Worm (Caenorhabditis elegans) whole organism, L4 larva: ENCODE measurements around the gene F22B3.8.
A peak's percentile ranks its signal among the peaks of the same experiment; 100 is the strongest.

ENCODE experiments used
- F26F4.8 ChIP-seq: fragments of 200-800 bp; sonication (Bioruptor generic); conservative IDR thresholded peaks from 2 replicates; pipeline ENCODE4 v1.3.6; 2022; ENCODE audit warnings: missing genetic modification characterization, missing compliant biosample characterization
- F37D6.2 ChIP-seq: sonication (generic microtip); optimal IDR thresholded peaks from 2 replicates; lab custom pipeline; 2016; ENCODE audit warnings: mild to moderate bottlenecking, missing genetic modification characterization, missing compliant biosample characterization
- F44E2.7 ChIP-seq: fragments of 200-800 bp; sonication (Bioruptor generic); IDR thresholded peaks from 2 replicates; pipeline ENCODE4 v2.1.2; 2022; ENCODE audit warnings: missing genetic modification characterization, missing compliant biosample characterization
- R02D3.7 ChIP-seq: fragments of 150-350 bp; sonication (generic microtip); optimal IDR thresholded peaks from 3 replicates; lab custom pipeline; 2014; ENCODE audit warnings: missing biosample characterization, missing genetic modification characterization
- Y48G9A.11 ChIP-seq: fragments of 200-800 bp; sonication (Bioruptor generic); IDR thresholded peaks from 2 replicates; pipeline ENCODE4 v1.3.6; 2022; ENCODE audit warnings: missing genetic modification reagents, missing genetic modification characterization, missing compliant biosample characterization
- Y75B8A.6 ChIP-seq: fragments of 200-800 bp; sonication (Bioruptor generic); IDR thresholded peaks from 2 replicates; pipeline ENCODE4 v1.3.6; 2022; ENCODE audit warnings: missing genetic modification reagents, missing genetic modification characterization, missing compliant biosample characterization
- ZK337.2 ChIP-seq: fragments of 200-800 bp; sonication (Bioruptor generic); IDR thresholded peaks from 2 replicates; pipeline ENCODE4 v1.3.6; 2022; ENCODE audit warnings: missing genetic modification reagents, missing genetic modification characterization, missing compliant biosample characterization
- aha-1 ChIP-seq: fragments of 150-350 bp; peaks from one replicate; lab custom pipeline; 2014; ENCODE audit warnings: missing biosample characterization, missing genetic modification characterization
- ama-1 ChIP-seq: fragments of 150-350 bp; optimal IDR thresholded peaks from 2 replicates; lab custom pipeline; 2014; ENCODE audit warnings: inconsistent platforms, mixed read lengths
- ceh-20 ChIP-seq: fragments of 200-800 bp; sonication (Bioruptor generic); IDR thresholded peaks from 2 replicates; pipeline ENCODE4 v1.3.6; 2022; ENCODE audit warnings: missing genetic modification reagents, missing genetic modification characterization, missing compliant biosample characterization
- ceh-28 ChIP-seq: fragments of 150-350 bp; optimal IDR thresholded peaks from 2 replicates; lab custom pipeline; 2014; ENCODE audit warnings: missing biosample characterization, missing genetic modification reagents, missing genetic modification characterization
- ceh-44 ChIP-seq: fragments of 200-800 bp; sonication (Bioruptor generic); IDR thresholded peaks from 2 replicates; pipeline ENCODE4 v1.3.6; 2022; ENCODE audit warnings: missing genetic modification reagents, missing genetic modification characterization, missing compliant biosample characterization
- ceh-82 ChIP-seq: sonication (generic microtip); optimal IDR thresholded peaks from 2 replicates; lab custom pipeline; 2017; ENCODE audit warnings: missing biosample characterization, missing genetic modification characterization
- daf-16 ChIP-seq, 3 experiments: sonication (generic microtip); optimal IDR thresholded peaks; 2 replicates each; lab custom pipeline; 2016 to 2017; ENCODE audit warnings: missing genetic modification characterization in 3 of 3, missing genetic modification reagents in 3 of 3, mild to moderate bottlenecking in 2 of 3, missing compliant biosample characterization in 2 of 3, missing biosample characterization in 1 of 3, moderate library complexity in 1 of 3
- dmd-6 ChIP-seq: fragments of 200-800 bp; sonication (Bioruptor generic); IDR thresholded peaks from 2 replicates; pipeline ENCODE4 v1.3.6; 2022; ENCODE audit warnings: missing genetic modification reagents, missing genetic modification characterization, missing compliant biosample characterization
- dmd-8 ChIP-seq: fragments of 200-800 bp; sonication (Bioruptor generic); IDR thresholded peaks from 2 replicates; pipeline ENCODE4 v1.3.6; 2022; ENCODE audit warnings: missing genetic modification characterization, missing compliant biosample characterization
- dmd-9 ChIP-seq: fragments of 200-800 bp; sonication (Bioruptor generic); IDR thresholded peaks from 2 replicates; pipeline ENCODE4 v1.3.6; 2022; ENCODE audit warnings: missing genetic modification reagents, missing genetic modification characterization, missing compliant biosample characterization
- egl-27 ChIP-seq: sonication (generic microtip); optimal IDR thresholded peaks from 3 replicates; lab custom pipeline; 2017; ENCODE audit warnings: missing biosample characterization, missing genetic modification reagents, missing genetic modification characterization
- fkh-10 ChIP-seq: fragments of 150-350 bp; optimal IDR thresholded peaks from 2 replicates; lab custom pipeline; 2014; ENCODE audit warnings: missing biosample characterization, missing genetic modification reagents, missing genetic modification characterization
- fos-1 ChIP-seq: fragments of 150-350 bp; optimal IDR thresholded peaks from 2 replicates; lab custom pipeline; 2014; ENCODE audit warnings: missing biosample characterization, missing genetic modification characterization
- gei-8 ChIP-seq: fragments of 200-800 bp; sonication (Bioruptor generic); optimal IDR thresholded peaks from 2 replicates; lab custom pipeline; 2018; ENCODE audit warnings: mild to moderate bottlenecking, missing genetic modification characterization, missing compliant biosample characterization
- hmg-1.1 ChIP-seq: fragments of 200-800 bp; sonication (Bioruptor generic); IDR thresholded peaks from 2 replicates; pipeline ENCODE4 v1.3.6; 2022; ENCODE audit warnings: missing genetic modification reagents, missing genetic modification characterization, missing compliant biosample characterization
- jun-1 ChIP-seq: fragments of 150-350 bp; optimal IDR thresholded peaks from 2 replicates; lab custom pipeline; 2014; ENCODE audit warnings: missing biosample characterization, missing genetic modification reagents, missing genetic modification characterization
- lim-7 ChIP-seq: fragments of 200-800 bp; sonication (Bioruptor generic); IDR thresholded peaks from 2 replicates; pipeline ENCODE4 v1.3.6; 2022; ENCODE audit warnings: missing genetic modification characterization, missing compliant biosample characterization
- lin-1 ChIP-seq: fragments of 200-800 bp; sonication (Bioruptor generic); IDR thresholded peaks from 2 replicates; pipeline ENCODE4 v1.3.6; 2022; ENCODE audit warnings: missing genetic modification reagents, missing genetic modification characterization, missing compliant biosample characterization
- lin-15B ChIP-seq: fragments of 150-350 bp; sonication (generic microtip); optimal IDR thresholded peaks from 3 replicates; lab custom pipeline; 2014; ENCODE audit warnings: missing biosample characterization, missing genetic modification characterization
- lin-38 ChIP-seq: fragments of 200-800 bp; sonication (Bioruptor generic); IDR thresholded peaks from 2 replicates; pipeline ENCODE4 v1.3.6; 2022; ENCODE audit warnings: missing genetic modification reagents, missing genetic modification characterization, missing compliant biosample characterization
- mep-1 ChIP-seq: fragments of 150-350 bp; sonication (generic microtip); optimal IDR thresholded peaks from 3 replicates; lab custom pipeline; 2014; ENCODE audit warnings: missing biosample characterization, missing genetic modification characterization
- mes-2 ChIP-seq: sonication (generic microtip); optimal IDR thresholded peaks from 2 replicates; lab custom pipeline; 2016; ENCODE audit warnings: missing genotype, mild to moderate bottlenecking, missing genetic modification characterization, missing compliant biosample characterization; ENCODE audit not compliant: poor library complexity, severe bottlenecking
- mxl-3 ChIP-seq: fragments of 200-800 bp; sonication (Bioruptor generic); optimal IDR thresholded peaks from 2 replicates; lab custom pipeline; 2018; ENCODE audit warnings: mild to moderate bottlenecking, missing genetic modification characterization, missing compliant biosample characterization
- nhr-237 ChIP-seq: sonication (generic microtip); optimal IDR thresholded peaks from 2 replicates; lab custom pipeline; 2017; ENCODE audit warnings: missing biosample characterization, missing genetic modification characterization
- nhr-28 ChIP-seq: fragments of 150-350 bp; optimal IDR thresholded peaks from 2 replicates; lab custom pipeline; 2014; ENCODE audit warnings: missing biosample characterization, missing genetic modification characterization
- nhr-41 ChIP-seq: fragments of 200-800 bp; sonication (Bioruptor generic); IDR thresholded peaks from 2 replicates; pipeline ENCODE4 v1.3.6; 2022; ENCODE audit warnings: missing genetic modification reagents, missing genetic modification characterization, missing compliant biosample characterization
- nhr-42 ChIP-seq: fragments of 200-800 bp; sonication (Bioruptor generic); IDR thresholded peaks from 2 replicates; pipeline ENCODE4 v1.3.6; 2022; ENCODE audit warnings: missing genetic modification characterization, missing compliant biosample characterization
- nhr-6 ChIP-seq: fragments of 150-350 bp; optimal IDR thresholded peaks from 2 replicates; lab custom pipeline; 2014; ENCODE audit warnings: missing biosample characterization, missing genetic modification characterization
- pqm-1 ChIP-seq: sonication (generic microtip); optimal IDR thresholded peaks from 2 replicates; lab custom pipeline; 2017; ENCODE audit warnings: missing biosample characterization, missing genetic modification characterization
- rbr-2 ChIP-seq: sonication (generic microtip); optimal IDR thresholded peaks from 2 replicates; lab custom pipeline; 2016; ENCODE audit warnings: missing genotype, missing genetic modification characterization, missing compliant biosample characterization
- saeg-2 ChIP-seq: fragments of 200-800 bp; sonication (Bioruptor generic); IDR thresholded peaks from 2 replicates; pipeline ENCODE4 v1.3.6; 2022; ENCODE audit warnings: missing genetic modification reagents, missing genetic modification characterization, missing compliant biosample characterization
- sdz-12 ChIP-seq: fragments of 200-800 bp; sonication (Bioruptor generic); optimal IDR thresholded peaks from 2 replicates; lab custom pipeline; 2018; ENCODE audit warnings: mild to moderate bottlenecking, missing genetic modification characterization, missing compliant biosample characterization
- set-16 ChIP-seq: fragments of 200-800 bp; sonication (Bioruptor generic); IDR thresholded peaks from 2 replicates; pipeline ENCODE4 v1.3.6; 2022; ENCODE audit warnings: missing genetic modification reagents, missing genetic modification characterization, missing compliant biosample characterization
- spr-1 ChIP-seq: sonication (generic microtip); optimal IDR thresholded peaks from 2 replicates; lab custom pipeline; 2016; ENCODE audit warnings: mild to moderate bottlenecking, missing genetic modification characterization, missing compliant biosample characterization
- tag-97 ChIP-seq: fragments of 200-800 bp; sonication (Bioruptor generic); IDR thresholded peaks from 2 replicates; pipeline ENCODE4 v1.3.6; 2022; ENCODE audit warnings: missing genetic modification characterization, missing compliant biosample characterization
- unc-62 ChIP-seq, 3 experiments: fragments of 150-350 bp in 1 of 3; sonication (generic microtip); optimal IDR thresholded peaks in 2 of 3; peaks in 1 of 3; 1 replicate in 1 of 3; 2 replicates in 2 of 3; lab custom pipeline; 2014 to 2017; ENCODE audit warnings: missing biosample characterization in 3 of 3, missing genetic modification characterization in 3 of 3, missing genetic modification reagents in 3 of 3, missing genotype in 1 of 3
- zfp-3 ChIP-seq: fragments of 200-800 bp; sonication (Bioruptor generic); conservative IDR thresholded peaks from 2 replicates; pipeline ENCODE4 v1.3.6; 2022; ENCODE audit warnings: missing genetic modification reagents, missing genetic modification characterization, missing compliant biosample characterization
- zip-2 ChIP-seq: fragments of 150-350 bp; optimal IDR thresholded peaks from 2 replicates; lab custom pipeline; 2014; ENCODE audit warnings: missing biosample characterization, missing genetic modification characterization

The F22B3.8 gene

ce11 chrIV:11474067-11474466 is 49.3 kb upstream of the F22B3.8 start (continued):
- TF ChIP-seq tag-97 (GFP tag; lab: Robert Waterston, UW) (0 out of 2 replicates have a peak, but pooled peaks have one; percentile 72), hmg-1.1 (GFP tag; lab: Robert Waterston, UW) (peak; percentile 91), R02D3.7 (tag; lab: Kevin White, UChicago) (peak; percentile 14), F26F4.8 (GFP tag; lab: Robert Waterston, UW) (peak; percentile 98), zip-2 (tag; lab: Kevin White, UChicago) (no peak), mep-1 (peak; percentile 80), egl-27 (tag; lab: Kevin White, UChicago) (no peak)

ce11 chrIV:11472023-11472422 is 47.3 kb upstream of the F22B3.8 start:
- TF ChIP-seq ceh-44 (GFP tag; lab: Robert Waterston, UW): no peak
- peak in 1 of 2 experiments; percentile 87 for TF ChIP-seq unc-62 (GFP tag; optimal IDR thresholded peaks at IDR 0.05 in 1 of 2; lab: Kevin White, UChicago)
- TF ChIP-seq unc-62 (tag; optimal IDR thresholded peaks at IDR 0.05; lab: Kevin White, UChicago): no peak

ce11 chrIV:11469698-11470591 is 45.2 kb upstream of the F22B3.8 start, which contains the start of the genes C10C6.13 and wht-2:
TSS of gene C10C6.13 (minus strand) at chrIV:11469748.
TSS of gene wht-2 (plus strand) at chrIV:11470436.
- TF ChIP-seq nhr-41 (GFP tag; lab: Robert Waterston, UW) (no peak), pqm-1 (tag; lab: Kevin White, UChicago) (peak; percentile 82), F44E2.7 (GFP tag; lab: Robert Waterston, UW) (no peak), lim-7 (no peak), dmd-6 (GFP tag; lab: Robert Waterston, UW) (no peak), F26F4.8 (GFP tag; lab: Robert Waterston, UW) (no peak), mes-2 (tag; lab: Kevin White, UChicago) (no peak), F37D6.2 (no peak), gei-8 (GFP tag; lab: Kevin White, UChicago) (no peak), ZK337.2 (GFP tag; lab: Robert Waterston, UW) (no peak), tag-97 (GFP tag; lab: Robert Waterston, UW) (no peak), lin-15B (tag; lab: Kevin White, UChicago) (no peak), nhr-42 (no peak), spr-1 (tag; lab: Kevin White, UChicago) (no peak), set-16 (GFP tag; lab: Robert Waterston, UW) (no peak), daf-16 (GFP tag; optimal IDR thresholded peaks at IDR 0.05; lab: Kevin White, UChicago) (no peak), daf-16 (tag; optimal IDR thresholded peaks at IDR 0.05; lab: Kevin White, UChicago) (peak; percentile 95), nhr-6 (tag; lab: Kevin White, UChicago) (no peak), rbr-2 (tag; lab: Kevin White, UChicago) (no peak), ama-1 (lab: Kevin White, UChicago) (no peak), mxl-3 (GFP tag; lab: Kevin White, UChicago) (no peak), dmd-9 (GFP tag; lab: Robert Waterston, UW) (no peak), dmd-8 (GFP tag; lab: Robert Waterston, UW) (no peak), hmg-1.1 (GFP tag; lab: Robert Waterston, UW) (no peak), lin-1 (GFP tag; lab: Robert Waterston, UW) (no peak), fkh-10 (GFP tag; lab: Kevin White, UChicago) (no peak), Y48G9A.11 (GFP tag; lab: Robert Waterston, UW) (no peak), sdz-12 (no peak), nhr-237 (tag; lab: Kevin White, UChicago) (no peak), jun-1 (tag; lab: Kevin White, UChicago) (no peak), Y75B8A.6 (GFP tag; lab: Robert Waterston, UW) (no peak), nhr-28 (tag; lab: Kevin White, UChicago) (peak; percentile 81), aha-1 (tag; lab: Kevin White, UChicago) (peak; percentile 58), zfp-3 (GFP tag; lab: Robert Waterston, UW) (no peak), ceh-82 (no peak), lin-38 (GFP tag; lab: Robert Waterston, UW) (no peak), fos-1 (tag; lab: Kevin White, UChicago) (no peak), saeg-2 (no peak), ceh-20 (no peak), ceh-28 (tag; lab: Kevin White, UChicago) (no peak)
